Worm (Caenorhabditis elegans): ENCODE data around the gene glb-16.
A peak's percentile ranks its signal among the peaks of the same experiment; 100 is the strongest.

The glb-16 gene

ce11 chrX:7562625-7563024, 22.7 kb upstream of the glb-16 start, which contains the start of gene sto-1:
sto-1 (plus strand) TSS chrX:7562824.
- no peak for TF ChIP-seq B0310.2 (tag; optimal IDR thresholded peaks at IDR 0.05)
- peak; percentile 73 for TF ChIP-seq aly-1 (tag; optimal IDR thresholded peaks at IDR 0.05)
- TF ChIP-seq ets-7 (tag; optimal IDR thresholded peaks at IDR 0.05), result peak; percentile 41
- TF ChIP-seq sea-1 (GFP tag; conservative IDR thresholded peaks at IDR 0.05), result no peak
- TF ChIP-seq hmg-4 (GFP tag; optimal IDR thresholded peaks at IDR 0.05), result peak; percentile 74
- no peak for TF ChIP-seq F13C5.2 (tag; optimal IDR thresholded peaks at IDR 0.05)
- no peak for TF ChIP-seq hnd-1 (tag; optimal IDR thresholded peaks at IDR 0.05)
- no peak for TF ChIP-seq ceh-13 (GFP tag; optimal IDR thresholded peaks at IDR 0.05)

ce11 chrX:7561972-7562371, 22.0 kb upstream of the glb-16 start:
- TF ChIP-seq tbx-37 (GFP tag; conservative IDR thresholded peaks at IDR 0.05) (no peak), aly-1 (tag; optimal IDR thresholded peaks at IDR 0.05) (no peak), sea-1 (GFP tag; conservative IDR thresholded peaks at IDR 0.05) (no peak), B0310.2 (tag; optimal IDR thresholded peaks at IDR 0.05) (no peak), scrt-1 (GFP tag; IDR thresholded peaks at IDR 0.05) (no peak), ets-7 (tag; optimal IDR thresholded peaks at IDR 0.05) (no peak), ama-1 (optimal IDR thresholded peaks at IDR 0.05) (no peak), tbx-11 (GFP tag; IDR thresholded peaks at IDR 0.05) (no peak), F13C5.2 (tag; optimal IDR thresholded peaks at IDR 0.05) (no peak), hmbx-1 (tag; optimal IDR thresholded peaks at IDR 0.05) (no peak), flt-1 (GFP tag; IDR thresholded peaks at IDR 0.05) (no peak), ceh-13 (GFP tag; optimal IDR thresholded peaks at IDR 0.05) (no peak), hmg-4 (GFP tag; optimal IDR thresholded peaks at IDR 0.05) (no peak), tra-4 (tag; optimal IDR thresholded peaks at IDR 0.05) (no peak), hnd-1 (tag; optimal IDR thresholded peaks at IDR 0.05) (no peak), pes-1 (GFP tag; IDR thresholded peaks at IDR 0.05) (no peak), ceh-36 (tag; optimal IDR thresholded peaks at IDR 0.05) (no peak)

DNA sequence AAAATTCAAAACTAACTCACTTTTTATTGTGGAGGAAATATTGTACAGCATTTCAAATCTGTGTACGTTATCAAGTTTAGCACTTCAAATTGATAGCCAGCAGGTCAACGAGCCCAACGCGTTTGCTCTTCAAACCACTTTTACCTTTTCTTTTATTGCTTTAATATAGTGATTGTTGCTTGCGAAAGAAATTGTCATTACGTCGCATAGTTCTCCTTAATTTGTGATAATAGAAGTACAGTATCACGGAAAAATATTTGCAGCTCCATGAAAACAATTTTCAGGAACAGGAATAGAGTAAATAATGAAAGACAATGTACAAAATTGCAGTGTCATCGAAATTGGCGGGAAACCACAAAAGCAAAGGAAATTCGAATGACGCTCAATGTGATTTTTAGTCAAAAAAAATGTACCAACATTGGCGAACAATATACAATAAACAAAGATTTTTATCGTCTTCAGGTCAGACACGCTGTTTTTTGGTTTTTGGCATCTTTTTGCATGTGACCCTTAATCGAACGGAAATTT, 19.1 kb upstream of the glb-16 start, which contains the start of the genes PDB1.1 and F08C6.5:
TSS of gene PDB1.1 (minus strand) at position 158 of the 528 bp plus-strand sequence.
TSS of gene F08C6.5 (plus strand) at position 478 of the 528 bp plus-strand sequence.
- TF ChIP-seq tra-4 (tag; optimal IDR thresholded peaks at IDR 0.05) (no peak), F13C5.2 (tag; optimal IDR thresholded peaks at IDR 0.05) (no peak), ceh-13 (GFP tag; optimal IDR thresholded peaks at IDR 0.05) (no peak), pes-1 (GFP tag; IDR thresholded peaks at IDR 0.05) (no peak)

DNA sequence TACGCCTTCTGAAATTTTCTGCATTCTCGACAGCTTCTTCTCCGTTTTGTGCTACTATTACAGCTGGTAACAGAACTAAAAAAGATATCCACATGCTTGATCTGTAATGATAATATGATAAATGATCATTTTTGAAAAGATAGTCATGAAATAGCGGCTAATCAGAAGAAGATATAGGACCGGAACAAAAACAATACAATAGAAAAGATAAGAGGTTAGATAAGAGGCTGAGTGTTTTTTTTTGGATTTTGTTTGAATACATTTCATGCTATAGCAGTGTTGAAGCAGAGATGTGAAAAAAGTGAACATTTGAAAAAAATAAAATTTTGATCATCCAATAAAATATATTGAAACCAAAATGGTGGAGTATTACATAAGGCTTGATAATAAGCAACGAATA, 14.4 kb upstream of the glb-16 start, which contains the start of gene F46C8.8:
TSS of gene F46C8.8 (minus strand) at position 101 of the 400 bp plus-strand sequence.
- TF ChIP-seq flt-1 (GFP tag; IDR thresholded peaks at IDR 0.05), result no peak

DNA sequence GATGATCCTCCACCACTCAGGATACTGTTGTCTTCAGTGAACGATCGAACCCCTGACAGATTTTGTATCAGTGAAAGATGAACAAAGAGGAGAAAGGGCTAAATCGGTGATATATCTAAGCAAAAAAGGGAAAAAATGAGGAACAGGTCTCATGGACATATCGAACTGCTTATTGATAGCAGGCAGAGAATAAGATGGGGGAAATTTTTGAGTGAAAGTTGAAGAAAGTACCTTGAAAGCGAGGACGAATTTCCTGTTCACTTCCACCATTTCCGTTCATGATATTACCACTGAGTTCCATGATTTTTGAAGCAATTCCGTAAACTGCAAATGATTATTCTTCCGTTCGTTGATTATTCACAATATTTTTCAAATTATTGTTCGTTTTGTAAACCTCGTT, 13.4 kb upstream of the glb-16 start:
- TF ChIP-seq aly-1 (tag; optimal IDR thresholded peaks at IDR 0.05) (no peak), tra-4 (tag; optimal IDR thresholded peaks at IDR 0.05) (no peak), hnd-1 (tag; optimal IDR thresholded peaks at IDR 0.05) (no peak)

- TF ChIP-seq ceh-13 (GFP tag; optimal IDR thresholded peaks at IDR 0.05), result no peak
- TF ChIP-seq ets-7 (tag; optimal IDR thresholded peaks at IDR 0.05), result no peak
- no peak for TF ChIP-seq hmbx-1 (tag; optimal IDR thresholded peaks at IDR 0.05)
- TF ChIP-seq F13C5.2 (tag; optimal IDR thresholded peaks at IDR 0.05), result no peak
- TF ChIP-seq hmg-4 (GFP tag; optimal IDR thresholded peaks at IDR 0.05), result no peak
- no peak for TF ChIP-seq hnd-1 (tag; optimal IDR thresholded peaks at IDR 0.05)
- TF ChIP-seq tbx-11 (GFP tag; IDR thresholded peaks at IDR 0.05), result no peak
- no peak for TF ChIP-seq flt-1 (GFP tag; IDR thresholded peaks at IDR 0.05)
Observed at ce11 chrX:7550452-7550851, 10.5 kb upstream of the glb-16 start.

ce11 chrX:7548158-7548557, 8.2 kb upstream of the glb-16 start, which contains the start of gene F46C8.1:
F46C8.1 (plus strand) TSS chrX:7548458.
- TF ChIP-seq sea-1 (GFP tag; conservative IDR thresholded peaks at IDR 0.05) (no peak), pes-1 (GFP tag; IDR thresholded peaks at IDR 0.05) (no peak), hmbx-1 (tag; optimal IDR thresholded peaks at IDR 0.05) (no peak), tbx-37 (GFP tag; conservative IDR thresholded peaks at IDR 0.05) (no peak), tbx-11 (GFP tag; IDR thresholded peaks at IDR 0.05) (no peak), hmg-4 (GFP tag; optimal IDR thresholded peaks at IDR 0.05) (no peak), hnd-1 (tag; optimal IDR thresholded peaks at IDR 0.05) (no peak), ets-7 (tag; optimal IDR thresholded peaks at IDR 0.05) (no peak), scrt-1 (GFP tag; IDR thresholded peaks at IDR 0.05) (no peak), ama-1 (optimal IDR thresholded peaks at IDR 0.05) (no peak), aly-1 (tag; optimal IDR thresholded peaks at IDR 0.05) (no peak), ceh-13 (GFP tag; optimal IDR thresholded peaks at IDR 0.05) (no peak), F13C5.2 (tag; optimal IDR thresholded peaks at IDR 0.05) (no peak), tra-4 (tag; optimal IDR thresholded peaks at IDR 0.05) (no peak), flt-1 (GFP tag; IDR thresholded peaks at IDR 0.05) (no peak), B0310.2 (tag; optimal IDR thresholded peaks at IDR 0.05) (no peak), ceh-36 (tag; optimal IDR thresholded peaks at IDR 0.05) (no peak)

DNA sequence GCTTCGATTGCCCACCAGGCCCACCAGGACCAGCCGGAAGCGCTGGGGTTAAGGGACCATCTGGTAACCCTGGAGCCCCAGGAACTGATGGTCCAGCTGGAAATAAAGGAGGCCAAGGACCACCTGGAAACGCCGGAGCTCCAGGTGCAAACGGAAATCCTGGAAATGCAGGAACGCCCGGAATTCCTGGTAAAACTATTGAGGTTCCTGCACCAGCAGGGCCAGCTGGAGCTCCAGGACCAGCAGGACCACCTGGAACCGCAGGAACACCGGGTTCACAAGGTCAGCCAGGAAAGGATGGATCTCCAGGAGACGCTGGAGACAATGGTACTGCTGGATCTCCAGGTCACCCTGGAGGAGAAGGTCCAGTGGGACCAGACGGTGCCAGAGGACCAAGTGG, 7.8 kb upstream of the glb-16 start:
- TF ChIP-seq hnd-1 (tag; optimal IDR thresholded peaks at IDR 0.05) (no peak), pes-1 (GFP tag; IDR thresholded peaks at IDR 0.05) (no peak), sea-1 (GFP tag; conservative IDR thresholded peaks at IDR 0.05) (no peak), scrt-1 (GFP tag; IDR thresholded peaks at IDR 0.05) (no peak), ceh-36 (tag; optimal IDR thresholded peaks at IDR 0.05) (no peak), tra-4 (tag; optimal IDR thresholded peaks at IDR 0.05) (no peak)

DNA sequence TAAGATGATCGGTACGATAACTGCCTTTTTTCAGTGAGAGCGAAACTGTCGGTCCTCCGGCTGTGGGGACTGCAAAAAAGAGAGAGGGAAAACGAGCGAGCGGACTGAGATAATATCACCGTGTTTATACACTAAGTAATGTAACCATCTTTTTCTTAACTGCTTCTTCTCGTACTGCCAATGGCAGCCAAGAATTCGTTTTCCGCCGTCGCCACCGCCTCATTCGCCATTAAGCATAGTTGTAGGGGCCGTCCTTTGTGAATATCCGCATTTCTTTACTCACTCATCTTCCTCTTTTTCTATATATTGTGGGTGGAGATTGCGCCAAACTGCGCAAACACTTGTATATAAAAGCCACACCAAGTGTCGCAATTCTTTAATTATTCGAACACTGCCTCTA, 6.6 kb upstream of the glb-16 start, which contains the start of gene col-174:
TSS of gene col-174 (plus strand) at position 301 of the 400 bp plus-strand sequence.
- no peak for TF ChIP-seq hmg-4 (GFP tag; optimal IDR thresholded peaks at IDR 0.05)
- TF ChIP-seq ets-7 (tag; optimal IDR thresholded peaks at IDR 0.05), result no peak
- TF ChIP-seq B0310.2 (tag; optimal IDR thresholded peaks at IDR 0.05), result no peak
- TF ChIP-seq pes-1 (GFP tag; IDR thresholded peaks at IDR 0.05), result no peak
- no peak for TF ChIP-seq flt-1 (GFP tag; IDR thresholded peaks at IDR 0.05)
- TF ChIP-seq aly-1 (tag; optimal IDR thresholded peaks at IDR 0.05), result no peak
- no peak for TF ChIP-seq hmbx-1 (tag; optimal IDR thresholded peaks at IDR 0.05)
- no peak for TF ChIP-seq F13C5.2 (tag; optimal IDR thresholded peaks at IDR 0.05)
- TF ChIP-seq ceh-13 (GFP tag; optimal IDR thresholded peaks at IDR 0.05), result no peak
- TF ChIP-seq ama-1 (optimal IDR thresholded peaks at IDR 0.05), result no peak
- TF ChIP-seq tbx-11 (GFP tag; IDR thresholded peaks at IDR 0.05), result no peak
- no peak for TF ChIP-seq scrt-1 (GFP tag; IDR thresholded peaks at IDR 0.05)
- no peak for TF ChIP-seq tbx-37 (GFP tag; conservative IDR thresholded peaks at IDR 0.05)
- TF ChIP-seq hnd-1 (tag; optimal IDR thresholded peaks at IDR 0.05), result no peak
- no peak for TF ChIP-seq ceh-36 (tag; optimal IDR thresholded peaks at IDR 0.05)

Data from whole organism, early embryonic.